Worm (Caenorhabditis elegans) whole organism, L1 larva: ENCODE measurements around the gene sri-28.

ENCODE experiments used
- C04F5.9 ChIP-seq: sonication (generic microtip); optimal IDR thresholded peaks from 2 replicates; lab custom pipeline; 2016; ENCODE audit warnings: missing genetic modification characterization, missing compliant biosample characterization
- C16A3.4 ChIP-seq: fragments of 150-350 bp; optimal IDR thresholded peaks from 2 replicates; lab custom pipeline; 2014; ENCODE audit warnings: missing biosample characterization, missing genetic modification characterization
- C34B4.2 ChIP-seq: sonication (generic microtip); optimal IDR thresholded peaks from 2 replicates; lab custom pipeline; 2017; ENCODE audit warnings: mild to moderate bottlenecking, missing genetic modification characterization, missing compliant biosample characterization
- Y116A8C.19 ChIP-seq: sonication (generic microtip); optimal IDR thresholded peaks from 2 replicates; lab custom pipeline; 2016; ENCODE audit warnings: missing compliant biosample characterization, missing genetic modification characterization, borderline replicate concordance
- aly-2 ChIP-seq: fragments of 150-350 bp; optimal IDR thresholded peaks from 2 replicates; lab custom pipeline; 2014; ENCODE audit warnings: missing biosample characterization, missing genetic modification characterization
- blmp-1 ChIP-seq: fragments of 150-350 bp; optimal IDR thresholded peaks from 2 replicates; lab custom pipeline; 2014; ENCODE audit warnings: missing biosample characterization, missing genetic modification characterization
- ceh-82 ChIP-seq, 3 experiments: fragments of 150-350 bp in 1 of 3; sonication (generic microtip) in 2 of 3; optimal IDR thresholded peaks; 2 replicates each; lab custom pipeline; 2014 to 2017; ENCODE audit warnings: missing biosample characterization in 3 of 3, missing genetic modification characterization in 3 of 3
- ceh-88 ChIP-seq: fragments of 200-800 bp; sonication (Bioruptor generic); IDR thresholded peaks from 2 replicates; pipeline ENCODE4 v1.3.6; 2022; ENCODE audit warnings: missing genetic modification characterization, missing compliant biosample characterization
- dpl-1 ChIP-seq, 3 experiments: fragments of 150-350 bp in 2 of 3; sonication (generic microtip) in 1 of 3; optimal IDR thresholded peaks; 2 replicates each; lab custom pipeline; 2014 to 2017; ENCODE audit warnings: missing biosample characterization in 3 of 3, missing genetic modification characterization in 3 of 3, missing genetic modification reagents in 3 of 3
- dsc-1 ChIP-seq: sonication (generic microtip); optimal IDR thresholded peaks from 2 replicates; lab custom pipeline; 2016; ENCODE audit warnings: mild to moderate bottlenecking, missing genetic modification characterization, missing compliant biosample characterization
- efl-1 ChIP-seq, 4 experiments: fragments of 150-350 bp; optimal IDR thresholded peaks in 3 of 4; peaks in 1 of 4; 1 replicate in 1 of 4; 2 replicates in 3 of 4; lab custom pipeline; 2014; ENCODE audit warnings: missing biosample characterization in 2 of 4, missing genetic modification characterization in 2 of 4, missing genetic modification reagents in 2 of 4
- egl-27 ChIP-seq, 2 experiments: fragments of 150-350 bp in 1 of 2; sonication (generic microtip); optimal IDR thresholded peaks; 3 replicates each; lab custom pipeline; 2017 to 2018; ENCODE audit warnings: missing biosample characterization in 2 of 2, missing genetic modification characterization in 2 of 2, missing genetic modification reagents in 2 of 2
- elt-2 ChIP-seq: sonication (generic microtip); optimal IDR thresholded peaks from 2 replicates; lab custom pipeline; 2016; ENCODE audit warnings: missing genetic modification characterization, mild to moderate bottlenecking, inconsistent platforms, missing compliant biosample characterization, missing genetic modification reagents
- fkh-10 ChIP-seq: sonication (generic microtip); optimal IDR thresholded peaks from 2 replicates; lab custom pipeline; 2017; ENCODE audit warnings: missing biosample characterization, missing genetic modification reagents, missing genetic modification characterization
- fkh-4 ChIP-seq: sonication (generic microtip); optimal IDR thresholded peaks from 2 replicates; lab custom pipeline; 2016; ENCODE audit warnings: missing compliant biosample characterization, missing genetic modification characterization, borderline replicate concordance
- fkh-8 ChIP-seq: sonication (generic microtip); optimal IDR thresholded peaks from 2 replicates; lab custom pipeline; 2016; ENCODE audit warnings: mild to moderate bottlenecking, missing genetic modification characterization, missing compliant biosample characterization
- hpl-2 ChIP-seq: fragments of 150-350 bp; optimal IDR thresholded peaks from 2 replicates; lab custom pipeline; 2014; ENCODE audit warnings: missing biosample characterization, missing genetic modification reagents, missing genetic modification characterization
- irx-1 ChIP-seq: sonication (generic microtip); optimal IDR thresholded peaks from 2 replicates; lab custom pipeline; 2016; ENCODE audit warnings: missing genetic modification characterization, missing compliant biosample characterization
- isw-1 ChIP-seq: fragments of 200-800 bp; sonication (Bioruptor generic); IDR thresholded peaks from 2 replicates; pipeline ENCODE4 v1.3.6; 2022; ENCODE audit warnings: missing genetic modification characterization, missing compliant biosample characterization
- lin-13 ChIP-seq: fragments of 150-350 bp; optimal IDR thresholded peaks from 2 replicates; lab custom pipeline; 2014; ENCODE audit warnings: missing biosample characterization, missing genetic modification reagents, missing genetic modification characterization
- lin-14 ChIP-seq: fragments of 200-800 bp; sonication (Bioruptor generic); optimal IDR thresholded peaks from 2 replicates; lab custom pipeline; 2018; ENCODE audit warnings: mild to moderate bottlenecking, missing genetic modification characterization, moderate library complexity, missing compliant biosample characterization
- lin-35 ChIP-seq, 2 experiments: fragments of 150-350 bp; optimal IDR thresholded peaks; 2 replicates each; lab custom pipeline; 2014; ENCODE audit warnings: missing biosample characterization in 2 of 2, missing genetic modification characterization in 2 of 2, missing genetic modification reagents in 2 of 2
- mab-9 ChIP-seq: fragments of 200-800 bp; sonication (Bioruptor generic); IDR thresholded peaks from 2 replicates; pipeline ENCODE4 v1.3.6; 2022; ENCODE audit warnings: missing genetic modification reagents, missing genetic modification characterization, missing compliant biosample characterization
- mdl-1 ChIP-seq, 2 experiments: fragments of 150-350 bp; optimal IDR thresholded peaks; 2 replicates each; lab custom pipeline; 2014 to 2017; ENCODE audit warnings: missing biosample characterization in 2 of 2, missing genetic modification characterization in 2 of 2, inconsistent platforms in 1 of 2
- mef-2 ChIP-seq: fragments of 150-350 bp; optimal IDR thresholded peaks from 2 replicates; lab custom pipeline; 2014; ENCODE audit warnings: missing biosample characterization, missing genetic modification characterization
- mep-1 ChIP-seq: fragments of 150-350 bp; optimal IDR thresholded peaks from 2 replicates; lab custom pipeline; 2014; ENCODE audit warnings: missing biosample characterization, missing genetic modification characterization
- nhr-11 ChIP-seq: fragments of 150-350 bp; optimal IDR thresholded peaks from 2 replicates; lab custom pipeline; 2014; ENCODE audit warnings: missing biosample characterization, missing genetic modification characterization
- nhr-12 ChIP-seq: sonication (generic microtip); optimal IDR thresholded peaks from 2 replicates; lab custom pipeline; 2017; ENCODE audit warnings: missing biosample characterization, missing genetic modification characterization
- nhr-19 ChIP-seq: fragments of 200-800 bp; sonication (Bioruptor generic); conservative IDR thresholded peaks from 2 replicates; pipeline ENCODE4 v1.3.6; 2022; ENCODE audit warnings: missing genetic modification characterization, missing compliant biosample characterization
- nhr-20 ChIP-seq: sonication (generic microtip); optimal IDR thresholded peaks from 2 replicates; lab custom pipeline; 2016; ENCODE audit warnings: mild to moderate bottlenecking, missing genetic modification characterization, missing compliant biosample characterization
- nhr-237 ChIP-seq: fragments of 150-350 bp; optimal IDR thresholded peaks from 2 replicates; lab custom pipeline; 2014; ENCODE audit warnings: missing biosample characterization, missing genetic modification characterization
- nhr-28 ChIP-seq: fragments of 150-350 bp; optimal IDR thresholded peaks from 2 replicates; lab custom pipeline; 2014; ENCODE audit warnings: missing biosample characterization, missing genetic modification characterization
- nhr-47 ChIP-seq: sonication (generic microtip); optimal IDR thresholded peaks from 2 replicates; lab custom pipeline; 2016; ENCODE audit warnings: mild to moderate bottlenecking, missing genetic modification characterization, moderate library complexity, missing compliant biosample characterization
- nhr-71 ChIP-seq: sonication (generic microtip); optimal IDR thresholded peaks from 2 replicates; lab custom pipeline; 2016; ENCODE audit warnings: mild to moderate bottlenecking, missing genetic modification characterization, moderate library complexity, missing compliant biosample characterization
- nhr-77 ChIP-seq: fragments of 150-350 bp; optimal IDR thresholded peaks from 2 replicates; lab custom pipeline; 2014; ENCODE audit warnings: missing biosample characterization, missing genetic modification characterization
- pag-3 ChIP-seq: sonication (generic microtip); optimal IDR thresholded peaks from 2 replicates; lab custom pipeline; 2017; ENCODE audit warnings: missing genetic modification characterization, mild to moderate bottlenecking, missing compliant biosample characterization, antibody characterized with exemption, borderline replicate concordance; ENCODE audit not compliant: insufficient read depth
- pax-3 ChIP-seq: fragments of 200-800 bp; sonication (Bioruptor generic); optimal IDR thresholded peaks from 2 replicates; lab custom pipeline; 2018; ENCODE audit warnings: mild to moderate bottlenecking, missing genetic modification characterization, moderate library complexity, missing compliant biosample characterization
- rnt-1 ChIP-seq: sonication (generic microtip); optimal IDR thresholded peaks from 2 replicates; lab custom pipeline; 2016; ENCODE audit warnings: mild to moderate bottlenecking, missing genetic modification characterization, moderate library complexity, missing compliant biosample characterization
- snu-23 ChIP-seq: sonication (generic microtip); optimal IDR thresholded peaks from 2 replicates; lab custom pipeline; 2016; ENCODE audit warnings: missing genetic modification characterization, missing compliant biosample characterization
- sptf-1 ChIP-seq: fragments of 150-350 bp; optimal IDR thresholded peaks from 2 replicates; lab custom pipeline; 2014; ENCODE audit warnings: missing biosample characterization, missing genetic modification characterization
- swsn-7 ChIP-seq: sonication (generic microtip); optimal IDR thresholded peaks from 2 replicates; lab custom pipeline; 2016; ENCODE audit warnings: missing genetic modification characterization, missing compliant biosample characterization
- tbx-2 ChIP-seq: sonication (generic microtip); optimal IDR thresholded peaks from 2 replicates; lab custom pipeline; 2016; ENCODE audit warnings: missing genetic modification characterization, missing compliant biosample characterization
- tlp-1 ChIP-seq: fragments of 150-350 bp; optimal IDR thresholded peaks from 2 replicates; lab custom pipeline; 2014; ENCODE audit warnings: missing biosample characterization, missing genetic modification characterization
- unc-130 ChIP-seq: fragments of 150-350 bp; optimal IDR thresholded peaks from 2 replicates; lab custom pipeline; 2017; ENCODE audit warnings: missing biosample characterization, missing genetic modification characterization, inconsistent platforms
- unc-86 ChIP-seq: sonication (generic microtip); optimal IDR thresholded peaks from 2 replicates; lab custom pipeline; 2016; ENCODE audit warnings: missing genetic modification characterization, missing compliant biosample characterization
- unc-98 ChIP-seq: fragments of 200-800 bp; sonication (Bioruptor generic); IDR thresholded peaks from 2 replicates; pipeline ENCODE4 v1.3.6; 2022; ENCODE audit warnings: missing genetic modification characterization, missing compliant biosample characterization
- xbp-1 ChIP-seq: sonication (generic microtip); optimal IDR thresholded peaks from 2 replicates; lab custom pipeline; 2016; ENCODE audit warnings: missing genetic modification characterization, missing compliant biosample characterization
- zip-4 ChIP-seq: fragments of 200-800 bp; sonication (Bioruptor generic); optimal IDR thresholded peaks from 2 replicates; lab custom pipeline; 2018; ENCODE audit warnings: mild to moderate bottlenecking, missing genetic modification characterization, moderate library complexity, missing compliant biosample characterization
- ztf-11 ChIP-seq, 2 experiments: sonication (generic microtip); optimal IDR thresholded peaks; 2 replicates each; lab custom pipeline; 2016 to 2017; ENCODE audit warnings: missing genetic modification characterization in 2 of 2, missing biosample characterization in 1 of 2, missing compliant biosample characterization in 1 of 2
- ztf-4 ChIP-seq: fragments of 150-350 bp; optimal IDR thresholded peaks from 2 replicates; lab custom pipeline; 2014; ENCODE audit warnings: missing biosample characterization, missing genetic modification characterization

sri-28 gene

ce11 chrII:3076915-3077314 is 28.4 kb downstream of the sri-28 start, which contains the start of gene Y25C1A.8 (continued):
- TF ChIP-seq ztf-4 (tag; lab: Kevin White, UChicago) (peak; percentile 86), lin-13 (GFP tag; lab: Kevin White, UChicago) (peak; percentile 87), mab-9 (GFP tag; lab: Robert Waterston, UW) (peak; percentile 86), zip-4 (GFP tag; lab: Kevin White, UChicago) (peak; percentile 87), unc-86 (peak; percentile 90), tbx-2 (peak; percentile 94), sptf-1 (tag; lab: Kevin White, UChicago) (no peak), nhr-19 (GFP tag; lab: Robert Waterston, UW) (peak; percentile 91), mdl-1 (tag; optimal IDR thresholded peaks at IDR 0.05; lab: Kevin White, UChicago) (peak in 1 of 2 experiments; percentile 82), nhr-11 (peak; percentile 66), snu-23 (GFP tag; lab: Kevin White, UChicago) (peak; percentile 95), nhr-77 (tag; lab: Kevin White, UChicago) (peak; percentile 56), fkh-4 (tag; lab: Kevin White, UChicago) (peak; percentile 60), C04F5.9 (tag; lab: Kevin White, UChicago) (peak; percentile 100), fkh-10 (GFP tag; lab: Kevin White, UChicago) (peak; percentile 87), egl-27 (tag; optimal IDR thresholded peaks at IDR 0.05; lab: Kevin White, UChicago) (peak in 1 of 2 experiments; percentile 45), nhr-12 (no peak), efl-1 (optimal IDR thresholded peaks at IDR 0.05; lab: Kevin White, UChicago) (peak; percentile 92 to 95), efl-1 (GFP tag; optimal IDR thresholded peaks at IDR 0.05 in 1 of 2; lab: Kevin White, UChicago) (peak; percentile 80 to 98), lin-14 (GFP tag; lab: Kevin White, UChicago) (peak; percentile 93), rnt-1 (tag; lab: Kevin White, UChicago) (peak; percentile 98), C34B4.2 (tag; lab: Kevin White, UChicago) (peak; percentile 78), irx-1 (tag; lab: Kevin White, UChicago) (peak; percentile 91), aly-2 (tag; lab: Kevin White, UChicago) (peak; percentile 58), lin-35 (GFP tag; optimal IDR thresholded peaks at IDR 0.05; lab: Kevin White, UChicago) (peak; percentile 81 to 89), fkh-8 (tag; lab: Kevin White, UChicago) (peak; percentile 93), xbp-1 (tag; lab: Kevin White, UChicago) (peak; percentile 99), Y116A8C.19 (tag; lab: Kevin White, UChicago) (no peak), mep-1 (peak; percentile 91), elt-2 (tag; lab: Kevin White, UChicago) (peak; percentile 83), C16A3.4 (peak; percentile 89), ceh-88 (GFP tag; lab: Robert Waterston, UW) (peak; percentile 58), mef-2 (tag; lab: Kevin White, UChicago) (peak; percentile 79), hpl-2 (GFP tag; lab: Kevin White, UChicago) (peak; percentile 88), swsn-7 (tag; lab: Kevin White, UChicago) (peak; percentile 92), blmp-1 (peak; percentile 43), unc-98 (0 out of 2 replicates have a peak, but pooled peaks have one; percentile 47), tlp-1 (tag; lab: Kevin White, UChicago) (no peak), ztf-11 (tag; optimal IDR thresholded peaks at IDR 0.05; lab: Kevin White, UChicago) (peak; percentile 26 to 85), dsc-1 (tag; lab: Kevin White, UChicago) (no peak), nhr-71 (tag; lab: Kevin White, UChicago) (peak; percentile 94), pag-3 (no peak), nhr-28 (tag; lab: Kevin White, UChicago) (no peak), pax-3 (tag; lab: Kevin White, UChicago) (peak; percentile 81), nhr-20 (no peak), nhr-237 (tag; lab: Kevin White, UChicago) (peak; percentile 49), nhr-47 (no peak), dpl-1 (GFP tag; optimal IDR thresholded peaks at IDR 0.05; lab: Kevin White, UChicago) (peak; percentile 73 to 85 (median 84)), isw-1 (GFP tag; lab: Robert Waterston, UW) (peak; percentile 90), ceh-82 (tag; optimal IDR thresholded peaks at IDR 0.05; lab: Kevin White, UChicago) (peak; percentile 86 to 96 (median 94)), unc-130 (tag; lab: Kevin White, UChicago) (peak; percentile 84)
